Fruit fly (Drosophila melanogaster) whole organism, embryonic: ENCODE measurements around the gene CG17127.

Experiments used
- Aef1 ChIP-seq: fragments of 200-800 bp; sonication (Bioruptor generic); IDR thresholded peaks from 3 replicates; pipeline ENCODE4 v1.3.6; 2022; ENCODE audit warnings: missing biosample characterization, missing genetic modification characterization
- Atf6 ChIP-seq: fragments of 200-800 bp; sonication (Bioruptor generic); IDR thresholded peaks from 2 replicates; pipeline ENCODE4 v1.3.6; 2022; ENCODE audit warnings: missing biosample characterization, missing genetic modification characterization
- B-H1 ChIP-seq: fragments of 200-800 bp; sonication (Bioruptor generic); IDR thresholded peaks from 3 replicates; pipeline ENCODE4 v1.3.6; 2022; ENCODE audit warnings: missing biosample characterization, missing genetic modification characterization
- CG11093 ChIP-seq: fragments of 200-800 bp; sonication (Bioruptor generic); IDR thresholded peaks from 3 replicates; pipeline ENCODE4 v1.3.6; 2022; ENCODE audit warnings: missing biosample characterization, missing genetic modification characterization
- CG12155 ChIP-seq: fragments of 200-800 bp; sonication (Bioruptor generic); optimal IDR thresholded peaks from 3 replicates; lab custom pipeline; 2016; ENCODE audit warnings: missing biosample characterization, missing genetic modification characterization
- CG12299 ChIP-seq: fragments of 200-800 bp; sonication (Bioruptor generic); optimal IDR thresholded peaks from 2 replicates; lab custom pipeline; 2018; ENCODE audit warnings: missing biosample characterization, mild to moderate bottlenecking, missing genetic modification characterization
- CG12942 ChIP-seq: fragments of 200-800 bp; sonication (Bioruptor generic); optimal IDR thresholded peaks from 3 replicates; lab custom pipeline; 2016; ENCODE audit warnings: missing biosample characterization, missing genetic modification characterization
- CG15269 ChIP-seq: fragments of 200-800 bp; sonication (Bioruptor generic); optimal IDR thresholded peaks from 2 replicates; lab custom pipeline; 2018; ENCODE audit warnings: missing biosample characterization, mild to moderate bottlenecking, missing genetic modification characterization, moderate library complexity
- CG1529 ChIP-seq: fragments of 200-800 bp; sonication (Bioruptor generic); optimal IDR thresholded peaks from 3 replicates; lab custom pipeline; 2018; ENCODE audit warnings: missing biosample characterization, missing genetic modification characterization
- CG15696 ChIP-seq: fragments of 200-800 bp; sonication (Bioruptor generic); optimal IDR thresholded peaks from 2 replicates; lab custom pipeline; 2019; ENCODE audit warnings: missing biosample characterization, mild to moderate bottlenecking, missing genetic modification characterization, moderate library complexity
- CG16863 ChIP-seq: fragments of 200-800 bp; sonication (Bioruptor generic); optimal IDR thresholded peaks from 3 replicates; lab custom pipeline; 2016; ENCODE audit warnings: missing biosample characterization, missing genetic modification characterization
- CG17359 ChIP-seq: fragments of 200-800 bp; sonication (Bioruptor generic); optimal IDR thresholded peaks from 3 replicates; lab custom pipeline; 2018; ENCODE audit warnings: missing biosample characterization, mild to moderate bottlenecking, missing genetic modification characterization, moderate library complexity
- CG17802 ChIP-seq: fragments of 200-800 bp; sonication (Bioruptor generic); optimal IDR thresholded peaks from 2 replicates; lab custom pipeline; 2018; ENCODE audit warnings: missing biosample characterization, mild to moderate bottlenecking, missing genetic modification characterization, moderate library complexity
- CG18599 ChIP-seq: fragments of 200-800 bp; sonication (Bioruptor generic); optimal IDR thresholded peaks from 3 replicates; lab custom pipeline; 2017; ENCODE audit warnings: missing biosample characterization, missing genetic modification characterization, mild to moderate bottlenecking, moderate library complexity, missing genetic modification reagents
- CG2202 ChIP-seq: fragments of 200-800 bp; sonication (Bioruptor generic); optimal IDR thresholded peaks from 2 replicates; lab custom pipeline; 2018; ENCODE audit warnings: missing biosample characterization, mild to moderate bottlenecking, missing genetic modification characterization
- CG2678 ChIP-seq: fragments of 200-800 bp; sonication (Bioruptor generic); optimal IDR thresholded peaks from 3 replicates; lab custom pipeline; 2019; ENCODE audit warnings: missing biosample characterization, mild to moderate bottlenecking, missing genetic modification characterization, moderate library complexity
- CG2889 ChIP-seq: fragments of 200-800 bp; sonication (Bioruptor generic); IDR thresholded peaks from 3 replicates; pipeline ENCODE4 v1.3.6; 2022; ENCODE audit warnings: missing biosample characterization, missing genetic modification characterization
- CG32532 ChIP-seq: fragments of 200-800 bp; sonication (Bioruptor generic); IDR thresholded peaks from 2 replicates; pipeline ENCODE4 v1.3.6; 2022; ENCODE audit warnings: missing biosample characterization, missing genetic modification characterization
- CG3407 ChIP-seq: fragments of 200-800 bp; sonication (Bioruptor generic); optimal IDR thresholded peaks from 2 replicates; lab custom pipeline; 2018; ENCODE audit warnings: missing biosample characterization, mild to moderate bottlenecking, missing genetic modification characterization
- CG3838 ChIP-seq: fragments of 200-800 bp; sonication (Bioruptor generic); optimal IDR thresholded peaks from 3 replicates; lab custom pipeline; 2016; ENCODE audit warnings: missing biosample characterization, missing genetic modification characterization
- CG42726 ChIP-seq: fragments of 200-800 bp; sonication (Bioruptor generic); IDR thresholded peaks from 2 replicates; pipeline ENCODE4 v1.3.6; 2022; ENCODE audit warnings: missing biosample characterization, missing genetic modification characterization; ENCODE audit not compliant: partially characterized antibody
- CG4854 ChIP-seq: fragments of 200-800 bp; sonication (Bioruptor generic); optimal IDR thresholded peaks from 2 replicates; lab custom pipeline; 2016; ENCODE audit warnings: missing biosample characterization, missing genetic modification characterization, inconsistent platforms
- CG7357 ChIP-seq: fragments of 200-800 bp; sonication (Bioruptor generic); IDR thresholded peaks from 3 replicates; pipeline ENCODE4 v1.3.6; 2022; ENCODE audit warnings: missing biosample characterization, missing genetic modification characterization
- CG7786 ChIP-seq: fragments of 200-800 bp; sonication (Bioruptor generic); optimal IDR thresholded peaks from 2 replicates; lab custom pipeline; 2016; ENCODE audit warnings: missing biosample characterization, missing genetic modification characterization
- CG7839 ChIP-seq: fragments of 200-800 bp; sonication (Bioruptor generic); optimal IDR thresholded peaks from 3 replicates; lab custom pipeline; 2018; ENCODE audit warnings: missing biosample characterization, mild to moderate bottlenecking, missing genetic modification characterization, moderate library complexity
- CG8478 ChIP-seq: fragments of >200 bp; optimal IDR thresholded peaks from 2 replicates; lab custom pipeline; 2018
- CG8924 ChIP-seq: fragments of 200-800 bp; optimal IDR thresholded peaks from 3 replicates; lab custom pipeline; 2019; ENCODE audit warnings: missing biosample characterization, mild to moderate bottlenecking, missing genetic modification characterization, moderate library complexity
- CHES-1-like ChIP-seq: fragments of 200-800 bp; sonication (Bioruptor generic); optimal IDR thresholded peaks from 2 replicates; lab custom pipeline; 2016; ENCODE audit warnings: missing biosample characterization, missing genetic modification characterization
- Camta ChIP-seq: fragments of 200-800 bp; sonication (Bioruptor generic); optimal IDR thresholded peaks from 2 replicates; lab custom pipeline; 2016; ENCODE audit warnings: missing biosample characterization, missing genetic modification characterization
- Lpt ChIP-seq: fragments of >200 bp; optimal IDR thresholded peaks from 2 replicates; lab custom pipeline; 2018; ENCODE audit warnings: missing biosample characterization, missing genetic modification characterization
- Med ChIP-seq: fragments of 200-800 bp; sonication (Bioruptor generic); peaks from one replicate; lab custom pipeline; 2016; ENCODE audit warnings: missing biosample characterization, missing genetic modification characterization, mild to moderate bottlenecking, inconsistent platforms, moderate library complexity
- NFAT ChIP-seq: fragments of 200-800 bp; sonication (Bioruptor generic); IDR thresholded peaks from 2 replicates; pipeline ENCODE4 v1.3.6; 2022; ENCODE audit warnings: missing biosample characterization, missing genetic modification characterization
- Scr ChIP-seq: fragments of 200-800 bp; sonication (Bioruptor generic); IDR thresholded peaks from 2 replicates; pipeline ENCODE4 v1.3.6; 2022; ENCODE audit warnings: missing biosample characterization, missing genetic modification characterization; ENCODE audit not compliant: partially characterized antibody
- Six4 ChIP-seq: fragments of 200-800 bp; sonication (Bioruptor generic); optimal IDR thresholded peaks from 2 replicates; lab custom pipeline; 2016; ENCODE audit warnings: missing biosample characterization, missing genetic modification characterization
- bab2 ChIP-seq: fragments of 200-800 bp; sonication (Bioruptor generic); optimal IDR thresholded peaks from 2 replicates; lab custom pipeline; 2016; ENCODE audit warnings: missing biosample characterization, missing genetic modification characterization
- chinmo ChIP-seq: fragments of 200-800 bp; sonication (Bioruptor generic); IDR thresholded peaks from 4 replicates; pipeline ENCODE4 v1.3.6; 2022; ENCODE audit warnings: missing biosample characterization, missing genetic modification characterization; ENCODE audit not compliant: partially characterized antibody
- dan ChIP-seq: fragments of 200-800 bp; sonication (Bioruptor generic); IDR thresholded peaks from 2 replicates; pipeline ENCODE4 v1.3.6; 2022; ENCODE audit warnings: missing biosample characterization, missing genetic modification characterization
- dpn ChIP-seq, 2 experiments: fragments of 200-800 bp; sonication (Bioruptor generic); optimal IDR thresholded peaks; 3 replicates each; lab custom pipeline; 2016; ENCODE audit warnings: missing biosample characterization in 2 of 2, missing genetic modification characterization in 2 of 2
- ems ChIP-seq: fragments of 200-800 bp; sonication (Bioruptor generic); optimal IDR thresholded peaks from 3 replicates; lab custom pipeline; 2016; ENCODE audit warnings: missing biosample characterization, missing genetic modification characterization
- esg ChIP-seq: fragments of 200-800 bp; sonication (Bioruptor generic); conservative IDR thresholded peaks from 2 replicates; pipeline ENCODE4 v1.3.6; 2022; ENCODE audit warnings: missing biosample characterization, missing genetic modification characterization
- insv ChIP-seq, 2 experiments: fragments of 200-800 bp; sonication (Bioruptor generic); optimal IDR thresholded peaks; 3 replicates each; lab custom pipeline; 2016 to 2018; ENCODE audit warnings: missing biosample characterization in 2 of 2, missing genetic modification characterization in 2 of 2
- kay ChIP-seq: fragments of 200-800 bp; sonication (Bioruptor generic); optimal IDR thresholded peaks from 2 replicates; lab custom pipeline; 2016; ENCODE audit warnings: missing biosample characterization, missing genetic modification characterization
- knrl ChIP-seq: fragments of 200-800 bp; sonication (Bioruptor generic); IDR thresholded peaks from 3 replicates; pipeline ENCODE4 v1.3.6; 2022; ENCODE audit warnings: missing biosample characterization, missing genetic modification characterization; ENCODE audit not compliant: partially characterized antibody
- lola ChIP-seq, 3 experiments: fragments of >200 bp in 2 of 3; fragments of 200-800 bp in 1 of 3; sonication (Bioruptor generic) in 1 of 3; optimal IDR thresholded peaks; 2 replicates each; lab custom pipeline; 2017 to 2019; ENCODE audit warnings: missing biosample characterization in 3 of 3, missing genetic modification characterization in 3 of 3, mild to moderate bottlenecking in 1 of 3, moderate library complexity in 1 of 3
- nau ChIP-seq: fragments of 200-800 bp; sonication (Bioruptor generic); optimal IDR thresholded peaks from 3 replicates; lab custom pipeline; 2017; ENCODE audit warnings: missing biosample characterization, mild to moderate bottlenecking, missing genetic modification characterization, missing genetic modification reagents
- pb ChIP-seq: fragments of 200-800 bp; sonication (Bioruptor generic); optimal IDR thresholded peaks from 3 replicates; lab custom pipeline; 2016; ENCODE audit warnings: missing biosample characterization, missing genetic modification characterization
- slp2 ChIP-seq: fragments of 200-800 bp; sonication (Bioruptor generic); optimal IDR thresholded peaks from 2 replicates; lab custom pipeline; 2016; ENCODE audit warnings: missing biosample characterization, missing genetic modification characterization
- stwl ChIP-seq: fragments of 200-800 bp; sonication (Bioruptor generic); optimal IDR thresholded peaks from 3 replicates; lab custom pipeline; 2018; ENCODE audit warnings: missing biosample characterization, mild to moderate bottlenecking, missing genetic modification characterization, moderate library complexity
- tll ChIP-seq, 2 experiments: fragments of 200-800 bp in 1 of 2; fragments of >200 bp in 1 of 2; sonication (Bioruptor generic) in 1 of 2; optimal IDR thresholded peaks; 2 replicates each; lab custom pipeline; 2017 to 2019; ENCODE audit warnings: missing biosample characterization in 2 of 2, missing genetic modification characterization in 2 of 2, mild to moderate bottlenecking in 1 of 2, moderate library complexity in 1 of 2
- vfl ChIP-seq: fragments of 200-800 bp; sonication (Bioruptor generic); optimal IDR thresholded peaks from 2 replicates; lab custom pipeline; 2016; ENCODE audit warnings: missing biosample characterization, missing genetic modification characterization
- wek ChIP-seq: fragments of 200-800 bp; sonication (Bioruptor generic); optimal IDR thresholded peaks from 3 replicates; lab custom pipeline; 2018; ENCODE audit warnings: missing biosample characterization, mild to moderate bottlenecking, missing genetic modification characterization, moderate library complexity

The CG17127 gene

dm6 chr2L:10735923-10736322 is 34.7 kb upstream of the CG17127 start, which contains the start of gene Nup107 (continued):
- peak; percentile 94 for TF ChIP-seq CG7357 (GFP tag; lab: Robert Waterston, UW)
- TF ChIP-seq CG1529: no peak
- 0 out of 2 replicates have a peak, but pooled peaks have one; percentile 7 for TF ChIP-seq NFAT
- no peak for TF ChIP-seq CG42726 (GFP tag; lab: Robert Waterston, UW)
- TF ChIP-seq CG3407 (GFP tag; lab: Kevin White, UChicago): no peak
- TF ChIP-seq CG2889 (GFP tag; lab: Robert Waterston, UW): no peak
- TF ChIP-seq CHES-1-like: peak; percentile 6
- TF ChIP-seq CG12942 (GFP tag; lab: Kevin White, UChicago): no peak
- TF ChIP-seq CG11093 (GFP tag; lab: Robert Waterston, UW): no peak
- TF ChIP-seq Aef1 (GFP tag; lab: Robert Waterston, UW): no peak
- TF ChIP-seq Med (GFP tag; lab: Kevin White, UChicago): peak; percentile 72
- TF ChIP-seq dpn (GFP tag; optimal IDR thresholded peaks at IDR 0.05; lab: Kevin White, UChicago): no peak
- no peak for TF ChIP-seq Lpt
- TF ChIP-seq Six4: no peak
- TF ChIP-seq B-H1 (GFP tag; lab: Robert Waterston, UW): no peak
- no peak for TF ChIP-seq CG2678 (tag; lab: Kevin White, UChicago)
- TF ChIP-seq CG15269 (tag; lab: Kevin White, UChicago): no peak
- no peak for TF ChIP-seq nau (GFP tag; lab: Kevin White, UChicago)
- no peak for TF ChIP-seq pb (GFP tag; lab: Kevin White, UChicago)
- no peak; the same call in 1 of the 2 replicates for TF ChIP-seq Scr
- TF ChIP-seq CG7839: no peak
- TF ChIP-seq CG8478 (lab: Kevin White, UChicago): no peak
- TF ChIP-seq ems (GFP tag; lab: Kevin White, UChicago): no peak
- no peak for TF ChIP-seq esg
- TF ChIP-seq slp2 (GFP tag; lab: Kevin White, UChicago): no peak
- TF ChIP-seq bab2: peak; percentile 18
- TF ChIP-seq dan (GFP tag; lab: Robert Waterston, UW): no peak
- no peak for TF ChIP-seq CG15696 (tag; lab: Kevin White, UChicago)
- no peak; the same call in 2 of the 3 replicates for TF ChIP-seq knrl (GFP tag; lab: Robert Waterston, UW)
- no peak for TF ChIP-seq CG4854 (GFP tag; lab: Kevin White, UChicago)
- TF ChIP-seq vfl (GFP tag; lab: Kevin White, UChicago): no peak
- TF ChIP-seq CG7786 (GFP tag; lab: Kevin White, UChicago): peak; percentile 1
- peak in 1 of 3 experiments; percentile 2 for TF ChIP-seq lola (GFP tag; optimal IDR thresholded peaks at IDR 0.05; lab: Kevin White, UChicago)
- peak; percentile 60 for TF ChIP-seq CG12155 (GFP tag; lab: Kevin White, UChicago)
- no peak for TF ChIP-seq insv (GFP tag; optimal IDR thresholded peaks at IDR 0.05; lab: Kevin White, UChicago)
- no peak for TF ChIP-seq CG8924 (tag; lab: Kevin White, UChicago)
- TF ChIP-seq CG17802 (tag; lab: Kevin White, UChicago): peak; percentile 79
- TF ChIP-seq kay (GFP tag; lab: Kevin White, UChicago): no peak
- no peak for TF ChIP-seq tll (GFP tag; optimal IDR thresholded peaks at IDR 0.05; lab: Kevin White, UChicago)
- TF ChIP-seq chinmo (GFP tag; lab: Robert Waterston, UW): no peak
- no peak for TF ChIP-seq wek (GFP tag; lab: Kevin White, UChicago)
- TF ChIP-seq CG17359 (tag; lab: Kevin White, UChicago): no peak
- TF ChIP-seq Camta (GFP tag; lab: Kevin White, UChicago): no peak
- TF ChIP-seq CG2202 (tag; lab: Kevin White, UChicago): no peak
- no peak for TF ChIP-seq CG18599 (GFP tag; lab: Kevin White, UChicago)
- TF ChIP-seq Atf6: no peak
- no peak for TF ChIP-seq CG3838 (GFP tag; lab: Kevin White, UChicago)
- TF ChIP-seq CG16863 (GFP tag; lab: Kevin White, UChicago): no peak
- TF ChIP-seq stwl (tag; lab: Kevin White, UChicago): peak; percentile 29
- no peak for TF ChIP-seq CG12299
- 0 out of 2 replicates have a peak, but pooled peaks have one; percentile 14 for TF ChIP-seq CG32532
